Worm (Caenorhabditis elegans) whole organism, late embryonic: ENCODE data around the gene unc-41.

Experiments
- F13H6.1 ChIP-seq: sonication (generic microtip); optimal IDR thresholded peaks from 2 replicates; lab custom pipeline; 2016; ENCODE audit warnings: missing genetic modification characterization, missing compliant biosample characterization
- ahr-1 ChIP-seq: sonication (generic microtip); optimal IDR thresholded peaks from 2 replicates; lab custom pipeline; 2016; ENCODE audit warnings: missing genetic modification characterization, missing compliant biosample characterization
- ceh-14 ChIP-seq: sonication (generic microtip); optimal IDR thresholded peaks from 2 replicates; lab custom pipeline; 2016; ENCODE audit warnings: missing genotype, missing genetic modification characterization, missing compliant biosample characterization
- ceh-18 ChIP-seq: sonication (generic microtip); optimal IDR thresholded peaks from 2 replicates; lab custom pipeline; 2016; ENCODE audit warnings: missing genetic modification characterization, missing compliant biosample characterization
- ceh-19 ChIP-seq: fragments of 200-800 bp; sonication (Bioruptor generic); optimal IDR thresholded peaks from 2 replicates; lab custom pipeline; 2018; ENCODE audit warnings: mild to moderate bottlenecking, missing genetic modification characterization, missing compliant biosample characterization
- ceh-2 ChIP-seq: sonication (generic microtip); optimal IDR thresholded peaks from 2 replicates; lab custom pipeline; 2016; ENCODE audit warnings: missing genotype, missing genetic modification characterization, missing compliant biosample characterization
- ceh-24 ChIP-seq: sonication (generic microtip); optimal IDR thresholded peaks from 2 replicates; lab custom pipeline; 2016; ENCODE audit warnings: mild to moderate bottlenecking, missing genetic modification characterization, missing compliant biosample characterization
- ceh-30 ChIP-seq: fragments of 150-350 bp; optimal IDR thresholded peaks from 2 replicates; lab custom pipeline; 2014; ENCODE audit warnings: missing biosample characterization, missing genetic modification characterization
- ceh-31 ChIP-seq: sonication (generic microtip); optimal IDR thresholded peaks from 2 replicates; lab custom pipeline; 2016; ENCODE audit warnings: missing genetic modification characterization, missing compliant biosample characterization
- che-1 ChIP-seq: sonication (generic microtip); optimal IDR thresholded peaks from 2 replicates; lab custom pipeline; 2016; ENCODE audit warnings: mild to moderate bottlenecking, missing genetic modification characterization, missing compliant biosample characterization
- dve-1 ChIP-seq: sonication (generic microtip); optimal IDR thresholded peaks from 2 replicates; lab custom pipeline; 2017; ENCODE audit warnings: antibody characterized with exemption, mild to moderate bottlenecking, missing genetic modification characterization, missing compliant biosample characterization
- elt-2 ChIP-seq: sonication (generic microtip); optimal IDR thresholded peaks from 2 replicates; lab custom pipeline; 2016; ENCODE audit warnings: missing genetic modification reagents, missing genetic modification characterization, missing compliant biosample characterization
- elt-4 ChIP-seq: sonication (generic microtip); optimal IDR thresholded peaks from 2 replicates; lab custom pipeline; 2016; ENCODE audit warnings: missing genetic modification characterization, missing compliant biosample characterization
- ets-4 ChIP-seq: sonication (generic microtip); optimal IDR thresholded peaks from 2 replicates; lab custom pipeline; 2016; ENCODE audit warnings: missing genetic modification characterization, missing compliant biosample characterization
- fax-1 ChIP-seq: sonication (generic microtip); optimal IDR thresholded peaks from 2 replicates; lab custom pipeline; 2016; ENCODE audit warnings: missing genotype, missing genetic modification characterization, missing compliant biosample characterization
- gmeb-2 ChIP-seq: sonication (generic microtip); optimal IDR thresholded peaks from 2 replicates; lab custom pipeline; 2016; ENCODE audit warnings: missing genetic modification characterization, inconsistent platforms, missing compliant biosample characterization
- hlh-30 ChIP-seq: sonication (generic microtip); optimal IDR thresholded peaks from 2 replicates; lab custom pipeline; 2017; ENCODE audit warnings: antibody characterized with exemption, missing genetic modification characterization, missing compliant biosample characterization; ENCODE audit not compliant: insufficient read depth
- hlh-6 ChIP-seq: sonication (generic microtip); optimal IDR thresholded peaks from 2 replicates; lab custom pipeline; 2016; ENCODE audit warnings: missing genotype, missing genetic modification characterization, missing compliant biosample characterization
- hlh-8 ChIP-seq: sonication (generic microtip); optimal IDR thresholded peaks from 2 replicates; lab custom pipeline; 2016; ENCODE audit warnings: missing genotype, missing genetic modification characterization, missing compliant biosample characterization
- lim-6 ChIP-seq: sonication (generic microtip); optimal IDR thresholded peaks from 2 replicates; lab custom pipeline; 2016; ENCODE audit warnings: missing genetic modification characterization, missing compliant biosample characterization
- madf-2 ChIP-seq: sonication (generic microtip); optimal IDR thresholded peaks from 2 replicates; lab custom pipeline; 2017; ENCODE audit warnings: missing genetic modification characterization, missing compliant biosample characterization
- mec-3 ChIP-seq: sonication (generic microtip); optimal IDR thresholded peaks from 2 replicates; lab custom pipeline; 2016; ENCODE audit warnings: borderline replicate concordance, missing genetic modification characterization, missing compliant biosample characterization
- nfya-1 ChIP-seq: sonication (generic microtip); optimal IDR thresholded peaks from 2 replicates; lab custom pipeline; 2017; ENCODE audit warnings: missing genetic modification characterization, mild to moderate bottlenecking, missing compliant biosample characterization, antibody characterized with exemption, moderate library complexity
- nhr-232 ChIP-seq: sonication (generic microtip); optimal IDR thresholded peaks from 2 replicates; lab custom pipeline; 2016; ENCODE audit warnings: missing genetic modification characterization, missing compliant biosample characterization
- npax-4 ChIP-seq: sonication (generic microtip); optimal IDR thresholded peaks from 2 replicates; lab custom pipeline; 2016; ENCODE audit warnings: missing genetic modification characterization, missing compliant biosample characterization
- pat-9 ChIP-seq: fragments of 200-800 bp; sonication (Bioruptor generic); optimal IDR thresholded peaks from 2 replicates; lab custom pipeline; 2018; ENCODE audit warnings: mild to moderate bottlenecking, missing genetic modification characterization, moderate library complexity, missing compliant biosample characterization
- pha-2 ChIP-seq: sonication (generic microtip); optimal IDR thresholded peaks from 2 replicates; lab custom pipeline; 2017; ENCODE audit warnings: mild to moderate bottlenecking, missing genetic modification characterization, missing compliant biosample characterization
- pha-4 ChIP-seq: fragments of 150-350 bp; optimal IDR thresholded peaks from 2 replicates; lab custom pipeline; 2018; ENCODE audit warnings: missing biosample characterization, missing genetic modification reagents, missing genetic modification characterization
- pqm-1 ChIP-seq: sonication (generic microtip); optimal IDR thresholded peaks from 2 replicates; lab custom pipeline; 2016; ENCODE audit warnings: missing genetic modification characterization, missing compliant biosample characterization
- rnt-1 ChIP-seq: sonication (generic microtip); optimal IDR thresholded peaks from 2 replicates; lab custom pipeline; 2016; ENCODE audit warnings: missing genetic modification characterization, missing compliant biosample characterization
- sdc-2 ChIP-seq: sonication (generic microtip); optimal IDR thresholded peaks from 2 replicates; lab custom pipeline; 2016; ENCODE audit warnings: missing genotype, missing genetic modification characterization, missing compliant biosample characterization
- sox-4 ChIP-seq: sonication (generic microtip); optimal IDR thresholded peaks from 2 replicates; lab custom pipeline; 2017; ENCODE audit warnings: mild to moderate bottlenecking, missing genetic modification characterization, inconsistent platforms, missing compliant biosample characterization
- syd-9 ChIP-seq: sonication (generic microtip); optimal IDR thresholded peaks from 2 replicates; lab custom pipeline; 2016; ENCODE audit warnings: mild to moderate bottlenecking, missing genetic modification characterization, moderate library complexity, missing compliant biosample characterization
- tbx-2 ChIP-seq: sonication (generic microtip); optimal IDR thresholded peaks from 2 replicates; lab custom pipeline; 2016; ENCODE audit warnings: missing genetic modification characterization, missing compliant biosample characterization
- unc-3 ChIP-seq, 2 experiments: fragments of 200-800 bp in 1 of 2; sonication (Bioruptor generic) in 1 of 2; sonication (generic microtip) in 1 of 2; conservative IDR thresholded peaks in 1 of 2; optimal IDR thresholded peaks in 1 of 2; 2 replicates each; pipeline versions ENCODE4 v1.3.6 to Lab custom; 2016 to 2022; ENCODE audit warnings: missing compliant biosample characterization in 2 of 2, missing genetic modification characterization in 2 of 2, missing genetic modification reagents in 1 of 2
- unc-42 ChIP-seq: sonication (generic microtip); optimal IDR thresholded peaks from 2 replicates; lab custom pipeline; 2016; ENCODE audit warnings: missing genotype, missing genetic modification characterization, missing compliant biosample characterization
- unc-55 ChIP-seq: sonication (generic microtip); optimal IDR thresholded peaks from 2 replicates; lab custom pipeline; 2017; ENCODE audit warnings: missing biosample characterization, missing genetic modification reagents, missing genetic modification characterization
- unc-86 ChIP-seq: sonication (generic microtip); optimal IDR thresholded peaks from 2 replicates; lab custom pipeline; 2016; ENCODE audit warnings: missing genetic modification characterization, missing compliant biosample characterization
- zip-5 ChIP-seq: sonication (generic microtip); optimal IDR thresholded peaks from 2 replicates; lab custom pipeline; 2016; ENCODE audit warnings: missing genetic modification characterization, missing compliant biosample characterization

unc-41 gene

DNA sequence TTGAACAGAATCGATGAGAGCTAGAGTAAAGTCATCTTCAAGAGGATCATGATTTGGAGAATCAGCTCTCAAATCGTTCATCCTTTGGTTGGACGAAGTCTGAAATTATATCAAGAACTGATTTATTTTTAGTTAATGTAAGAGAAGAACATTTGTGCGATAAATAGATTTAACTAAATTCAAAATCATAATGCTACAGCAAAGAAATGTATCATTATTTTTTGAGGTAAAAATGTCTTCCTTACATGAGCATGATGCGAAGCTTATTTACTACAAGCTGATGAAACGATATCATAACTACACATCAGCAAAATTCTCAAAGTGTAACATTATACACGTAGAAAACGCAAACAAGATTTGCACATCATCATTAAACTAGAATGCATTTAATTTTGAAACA, 13.6 kb downstream of the unc-41 start, which contains the start of gene madf-4:
Gene madf-4, minus strand, starts transcription at position 101 of the 400 bp plus-strand sequence.
- TF ChIP-seq madf-2 (tag; lab: Kevin White, UChicago): no peak
- no peak for TF ChIP-seq ceh-19
- no peak for TF ChIP-seq ceh-18 (tag; lab: Kevin White, UChicago)
- no peak for TF ChIP-seq unc-3 (GFP tag; conservative IDR thresholded peaks at IDR 0.05; lab: Robert Waterston, UW)
- no peak for TF ChIP-seq unc-3 (tag; optimal IDR thresholded peaks at IDR 0.05; lab: Kevin White, UChicago)
- TF ChIP-seq hlh-6 (tag; lab: Kevin White, UChicago): no peak
- no peak for TF ChIP-seq tbx-2 (tag; lab: Kevin White, UChicago)
- TF ChIP-seq unc-86 (tag; lab: Kevin White, UChicago): no peak
- TF ChIP-seq rnt-1 (tag; lab: Kevin White, UChicago): no peak
- no peak for TF ChIP-seq pha-2 (tag; lab: Kevin White, UChicago)
- no peak for TF ChIP-seq fax-1 (tag; lab: Kevin White, UChicago)
- no peak for TF ChIP-seq lim-6
- TF ChIP-seq elt-2 (tag; lab: Kevin White, UChicago): no peak
- TF ChIP-seq sdc-2: no peak
- no peak for TF ChIP-seq nhr-232 (tag; lab: Kevin White, UChicago)
- TF ChIP-seq hlh-8 (tag; lab: Kevin White, UChicago): no peak
- TF ChIP-seq dve-1: no peak
- no peak for TF ChIP-seq ceh-2 (tag; lab: Kevin White, UChicago)
- no peak for TF ChIP-seq F13H6.1
- TF ChIP-seq hlh-30 (tag; lab: Kevin White, UChicago): no peak
- TF ChIP-seq che-1 (tag; lab: Kevin White, UChicago): no peak
- TF ChIP-seq, all 69 proteins: peak for 0

DNA sequence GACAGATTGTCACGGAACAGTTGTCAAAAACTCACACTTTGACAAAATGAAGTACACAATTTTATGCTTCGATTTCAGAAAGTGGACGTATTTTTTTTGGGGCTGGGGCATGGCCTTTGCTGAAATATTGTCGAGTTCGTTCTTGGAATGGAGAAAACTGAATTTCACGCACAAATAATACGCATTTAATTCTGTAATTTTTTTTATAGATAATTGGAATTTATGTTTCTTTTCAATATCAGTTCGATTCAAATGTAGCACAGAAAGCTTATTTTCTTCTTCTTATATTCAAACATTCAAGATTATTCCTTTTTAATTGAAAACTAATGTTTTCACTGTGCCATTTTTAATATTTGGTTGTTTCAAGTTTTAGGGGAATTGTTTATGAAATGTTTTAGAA, 15.7 kb downstream of the unc-41 start, which contains the start of gene T07C12.10:
Gene T07C12.10, minus strand, starts transcription at position 101 of the 400 bp plus-strand sequence.
- TF ChIP-seq ahr-1 (no peak), pat-9 (tag; lab: Kevin White, UChicago) (no peak), mec-3 (tag; lab: Kevin White, UChicago) (no peak), ceh-30 (tag; lab: Kevin White, UChicago) (no peak), pqm-1 (tag; lab: Kevin White, UChicago) (no peak), zip-5 (tag; lab: Kevin White, UChicago) (no peak), madf-2 (tag; lab: Kevin White, UChicago) (no peak), pha-4 (no peak), ets-4 (tag; lab: Kevin White, UChicago) (no peak), fax-1 (tag; lab: Kevin White, UChicago) (no peak), nfya-1 (no peak)

DNA sequence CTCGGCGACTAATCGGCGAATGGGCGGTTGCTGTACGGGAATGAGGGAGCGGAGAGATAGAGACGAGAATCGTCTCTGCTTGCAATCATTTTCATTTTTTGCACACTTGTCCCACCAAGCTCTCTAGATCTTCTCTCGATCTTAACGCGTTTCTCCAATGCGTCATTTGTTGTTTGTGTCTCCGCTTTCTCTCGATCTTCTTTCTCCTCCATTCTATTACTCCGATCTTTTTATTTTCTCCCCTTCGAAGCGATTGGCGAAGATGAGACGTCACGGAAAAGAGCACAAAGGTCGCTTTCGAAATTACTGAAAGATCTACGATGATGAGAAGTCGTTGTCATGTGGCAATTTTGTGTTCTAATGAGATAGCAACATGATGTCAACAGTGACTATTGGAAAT, 17.4 kb downstream of the unc-41 start:
- TF ChIP-seq nfya-1: peak; percentile 1
- peak; percentile 71 for TF ChIP-seq rnt-1 (tag; lab: Kevin White, UChicago)
- TF ChIP-seq unc-86 (tag; lab: Kevin White, UChicago): no peak
- TF ChIP-seq ceh-18 (tag; lab: Kevin White, UChicago): peak; percentile 84
- peak; percentile 87 for TF ChIP-seq unc-55 (GFP tag; lab: Kevin White, UChicago)

DNA sequence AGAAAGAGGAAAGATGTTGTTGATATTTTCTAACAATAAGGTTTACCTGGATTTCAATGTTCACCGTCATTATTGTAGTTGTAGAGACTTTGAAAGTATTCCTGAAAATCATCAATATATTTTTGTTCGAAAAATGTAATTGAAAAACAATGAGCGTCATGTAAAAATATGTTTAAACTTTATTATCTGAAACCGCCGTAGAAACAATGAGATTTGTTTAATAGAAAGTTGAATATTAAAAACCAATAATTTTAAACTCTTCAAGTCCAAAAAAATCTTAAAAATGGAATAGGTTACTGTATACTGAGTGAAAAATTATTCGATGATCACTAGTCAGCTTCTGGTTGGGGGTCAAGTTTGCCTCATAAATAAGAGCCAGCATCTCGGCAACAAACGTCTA, 17.8 kb downstream of the unc-41 start, which contains the start of gene anmt-3:
Gene anmt-3, minus strand, starts transcription at position 101 of the 400 bp plus-strand sequence.
- TF ChIP-seq gmeb-2 (no peak), ahr-1 (no peak), syd-9 (tag; lab: Kevin White, UChicago) (no peak), elt-4 (tag; lab: Kevin White, UChicago) (no peak), pqm-1 (tag; lab: Kevin White, UChicago) (no peak), ceh-14 (tag; lab: Kevin White, UChicago) (no peak), madf-2 (tag; lab: Kevin White, UChicago) (no peak), sox-4 (no peak), npax-4 (tag; lab: Kevin White, UChicago) (no peak), nfya-1 (no peak), ceh-24 (tag; lab: Kevin White, UChicago) (no peak), ceh-31 (tag; lab: Kevin White, UChicago) (no peak), unc-42 (tag; lab: Kevin White, UChicago) (no peak), lim-6 (no peak)
